Worm (Caenorhabditis elegans) whole organism, early embryonic: ENCODE results near the gene hda-5.

ENCODE experiments used
- F13C5.2 ChIP-seq: sonication (generic microtip); optimal IDR thresholded peaks from 2 replicates; lab custom pipeline; 2017; ENCODE audit warnings: mild to moderate bottlenecking, missing genetic modification characterization, inconsistent platforms, missing compliant biosample characterization
- ama-1 ChIP-seq: fragments of 150-350 bp; optimal IDR thresholded peaks from 2 replicates; lab custom pipeline; 2014
- ceh-13 ChIP-seq: fragments of 200-800 bp; sonication (Bioruptor generic); optimal IDR thresholded peaks from 2 replicates; lab custom pipeline; 2018; ENCODE audit warnings: mild to moderate bottlenecking, missing genetic modification characterization, missing compliant biosample characterization
- ceh-36 ChIP-seq: sonication (generic microtip); optimal IDR thresholded peaks from 2 replicates; lab custom pipeline; 2016; ENCODE audit warnings: missing genetic modification characterization, inconsistent platforms, missing compliant biosample characterization
- ets-7 ChIP-seq: sonication (generic microtip); optimal IDR thresholded peaks from 2 replicates; lab custom pipeline; 2016; ENCODE audit warnings: missing genotype, missing genetic modification characterization, missing compliant biosample characterization
- flt-1 ChIP-seq: fragments of 200-800 bp; sonication (Bioruptor generic); IDR thresholded peaks from 2 replicates; pipeline ENCODE4 v1.3.6; 2022; ENCODE audit warnings: missing genetic modification characterization, missing compliant biosample characterization
- hmg-4 ChIP-seq: fragments of 200-800 bp; sonication (Bioruptor generic); optimal IDR thresholded peaks from 2 replicates; lab custom pipeline; 2018; ENCODE audit warnings: mild to moderate bottlenecking, missing genetic modification characterization, missing compliant biosample characterization
- hnd-1 ChIP-seq: sonication (generic microtip); optimal IDR thresholded peaks from 2 replicates; lab custom pipeline; 2016; ENCODE audit warnings: missing genetic modification characterization, missing compliant biosample characterization
- scrt-1 ChIP-seq: fragments of 200-800 bp; sonication (Bioruptor generic); IDR thresholded peaks from 2 replicates; pipeline ENCODE4 v1.3.6; 2022; ENCODE audit warnings: missing genetic modification characterization, missing compliant biosample characterization
- tbx-11 ChIP-seq: fragments of 200-800 bp; sonication (Bioruptor generic); IDR thresholded peaks from 2 replicates; pipeline ENCODE4 v1.3.6; 2022; ENCODE audit warnings: missing genetic modification characterization, missing compliant biosample characterization

- TF ChIP-seq ama-1 (lab: Kevin White, UChicago) (no peak), flt-1 (no peak), ceh-13 (GFP tag; lab: Kevin White, UChicago) (no peak), hnd-1 (tag; lab: Kevin White, UChicago) (no peak), scrt-1 (no peak), tbx-11 (GFP tag; lab: Robert Waterston, UW) (no peak), F13C5.2 (tag; lab: Kevin White, UChicago) (no peak), ets-7 (tag; lab: Kevin White, UChicago) (no peak), ceh-36 (tag; lab: Kevin White, UChicago) (no peak), hmg-4 (no peak)
Observed at ce11 chrII:11839116-11839515, 40.3 kb downstream of the hda-5 start.
